Fruit fly (Drosophila melanogaster) whole organism, adult: ENCODE measurements around the gene Claspin.

Experiments used
- CG5204 ChIP-seq: fragments of 200-800 bp; sonication (Bioruptor generic); optimal IDR thresholded peaks from 2 replicates; lab custom pipeline; 2016; ENCODE audit warnings: missing biosample characterization, missing genetic modification characterization
- CG7101 ChIP-seq: fragments of 200-800 bp; sonication (Bioruptor generic); optimal IDR thresholded peaks from 2 replicates; lab custom pipeline; 2018; ENCODE audit warnings: missing biosample characterization, mild to moderate bottlenecking, missing genetic modification characterization, moderate library complexity
- Clk ChIP-seq: fragments of 200-800 bp; sonication (Bioruptor generic); optimal IDR thresholded peaks from 2 replicates; lab custom pipeline; 2017; ENCODE audit warnings: missing biosample characterization, missing genetic modification characterization
- Crg-1 ChIP-seq: fragments of 200-800 bp; sonication (Bioruptor generic); optimal IDR thresholded peaks from 2 replicates; lab custom pipeline; 2016; ENCODE audit warnings: missing biosample characterization, missing genetic modification characterization
- Hr96 ChIP-seq: fragments of 200-800 bp; sonication (Bioruptor generic); optimal IDR thresholded peaks from 2 replicates; lab custom pipeline; 2016; ENCODE audit warnings: missing biosample characterization, missing genetic modification characterization
- cic ChIP-seq: fragments of 200-800 bp; sonication (Bioruptor generic); optimal IDR thresholded peaks from 2 replicates; lab custom pipeline; 2017; ENCODE audit warnings: missing biosample characterization, mild to moderate bottlenecking, missing genetic modification characterization, moderate library complexity
- kay ChIP-seq: fragments of 200-800 bp; sonication (Bioruptor generic); peaks from one replicate; lab custom pipeline; 2016; ENCODE audit warnings: missing biosample characterization, missing genetic modification characterization, borderline replicate concordance
- ovo ChIP-seq: fragments of 200-800 bp; sonication (Bioruptor generic); optimal IDR thresholded peaks from 2 replicates; lab custom pipeline; 2016; ENCODE audit warnings: missing biosample characterization, missing genetic modification characterization
- pad ChIP-seq: fragments of 200-800 bp; sonication (Bioruptor generic); optimal IDR thresholded peaks from 3 replicates; lab custom pipeline; 2017; ENCODE audit warnings: missing biosample characterization, missing genetic modification characterization, mild to moderate bottlenecking, moderate library complexity, missing genetic modification reagents
- tj ChIP-seq: fragments of 200-800 bp; sonication (Bioruptor generic); optimal IDR thresholded peaks from 3 replicates; lab custom pipeline; 2017; ENCODE audit warnings: missing biosample characterization, mild to moderate bottlenecking, missing genetic modification characterization, moderate library complexity

- no peak for TF ChIP-seq Crg-1 (GFP tag; lab: Kevin White, UChicago)
- TF ChIP-seq CG5204 (GFP tag; lab: Kevin White, UChicago) = no peak
- TF ChIP-seq tj = no peak
- no peak for TF ChIP-seq CG7101 (tag; lab: Kevin White, UChicago)
- TF ChIP-seq cic (GFP tag; lab: Kevin White, UChicago) = no peak
- TF ChIP-seq Hr96 = no peak
- TF ChIP-seq kay (GFP tag; lab: Kevin White, UChicago) = no peak
- TF ChIP-seq pad (GFP tag; lab: Kevin White, UChicago) = no peak
- TF ChIP-seq ovo = no peak
- TF ChIP-seq Clk = no peak
Observed at dm6 chr3L:4348072-4348471, 34.8 kb downstream of the Claspin start.
